Worm (Caenorhabditis elegans) whole organism, mixed stage, embryonic: ENCODE data around the gene dpy-7.

Experiments
- M03D4.4 ChIP-seq: sonication (generic microtip); optimal IDR thresholded peaks from 2 replicates; lab custom pipeline; 2017; ENCODE audit warnings: mild to moderate bottlenecking, missing genetic modification characterization, missing compliant biosample characterization
- bed-3 ChIP-seq: fragments of 200-800 bp; sonication (Bioruptor generic); optimal IDR thresholded peaks from 3 replicates; lab custom pipeline; 2018; ENCODE audit warnings: mild to moderate bottlenecking, missing genetic modification characterization, moderate library complexity, missing compliant biosample characterization
- blmp-1 ChIP-seq: fragments of 150-350 bp; optimal IDR thresholded peaks from 2 replicates; lab custom pipeline; 2014; ENCODE audit warnings: missing biosample characterization, missing genetic modification characterization
- ceh-39 ChIP-seq: fragments of 150-350 bp; optimal IDR thresholded peaks from 2 replicates; lab custom pipeline; 2014; ENCODE audit warnings: missing biosample characterization, missing genetic modification characterization
- ceh-83 ChIP-seq: fragments of 200-800 bp; sonication (Bioruptor generic); optimal IDR thresholded peaks from 2 replicates; lab custom pipeline; 2018; ENCODE audit warnings: mild to moderate bottlenecking, missing genetic modification characterization, missing compliant biosample characterization
- ces-1 ChIP-seq: fragments of 150-350 bp; optimal IDR thresholded peaks from 2 replicates; lab custom pipeline; 2014; ENCODE audit warnings: missing biosample characterization, missing genetic modification reagents, missing genetic modification characterization
- drap-1 ChIP-seq: fragments of 200-800 bp; sonication (Bioruptor generic); optimal IDR thresholded peaks from 3 replicates; lab custom pipeline; 2018; ENCODE audit warnings: mild to moderate bottlenecking, missing genetic modification characterization, missing compliant biosample characterization
- elt-1 ChIP-seq: sonication (generic microtip); optimal IDR thresholded peaks from 2 replicates; lab custom pipeline; 2017; ENCODE audit warnings: missing genetic modification characterization, mild to moderate bottlenecking, missing compliant biosample characterization, antibody characterized with exemption, moderate library complexity, borderline replicate concordance; ENCODE audit not compliant: insufficient read depth
- elt-3 ChIP-seq: fragments of 150-350 bp; optimal IDR thresholded peaks from 2 replicates; lab custom pipeline; 2014; ENCODE audit warnings: missing biosample characterization, missing genetic modification characterization
- flh-1 ChIP-seq: fragments of 200-800 bp; sonication (Bioruptor generic); optimal IDR thresholded peaks from 2 replicates; lab custom pipeline; 2018; ENCODE audit warnings: mild to moderate bottlenecking, missing genetic modification characterization, moderate library complexity, missing compliant biosample characterization
- ham-2 ChIP-seq: fragments of 200-800 bp; sonication (Bioruptor generic); optimal IDR thresholded peaks from 2 replicates; lab custom pipeline; 2018; ENCODE audit warnings: mild to moderate bottlenecking, missing genetic modification characterization, missing compliant biosample characterization
- hlh-1 ChIP-seq: fragments of 150-350 bp; optimal IDR thresholded peaks from 2 replicates; lab custom pipeline; 2014; ENCODE audit warnings: missing biosample characterization, missing genetic modification reagents, missing genetic modification characterization
- lsy-2 ChIP-seq: fragments of 150-350 bp; optimal IDR thresholded peaks from 2 replicates; lab custom pipeline; 2014; ENCODE audit warnings: missing biosample characterization, missing genetic modification characterization
- mep-1 ChIP-seq: fragments of 150-350 bp; optimal IDR thresholded peaks from 2 replicates; lab custom pipeline; 2017; ENCODE audit warnings: missing biosample characterization, missing genetic modification reagents, missing genetic modification characterization, inconsistent platforms
- mls-2 ChIP-seq: sonication (generic microtip); optimal IDR thresholded peaks from 2 replicates; lab custom pipeline; 2016; ENCODE audit warnings: mild to moderate bottlenecking, missing genetic modification characterization, moderate library complexity, missing compliant biosample characterization
- nhr-12 ChIP-seq: fragments of 150-350 bp; optimal IDR thresholded peaks from 2 replicates; lab custom pipeline; 2014; ENCODE audit warnings: missing biosample characterization, missing genetic modification characterization
- nhr-2 ChIP-seq: fragments of 150-350 bp; optimal IDR thresholded peaks from 2 replicates; lab custom pipeline; 2014; ENCODE audit warnings: missing biosample characterization, missing genetic modification characterization
- nhr-237 ChIP-seq: fragments of 150-350 bp; optimal IDR thresholded peaks from 2 replicates; lab custom pipeline; 2014; ENCODE audit warnings: missing biosample characterization, missing genetic modification characterization
- nhr-28 ChIP-seq: fragments of 150-350 bp; optimal IDR thresholded peaks from 2 replicates; lab custom pipeline; 2014; ENCODE audit warnings: missing biosample characterization, missing genetic modification characterization
- nhr-76 ChIP-seq: sonication (generic microtip); optimal IDR thresholded peaks from 2 replicates; lab custom pipeline; 2017; ENCODE audit warnings: missing biosample characterization, missing genetic modification characterization
- pha-4 ChIP-seq: fragments of 150-350 bp; optimal IDR thresholded peaks from 2 replicates; lab custom pipeline; 2018; ENCODE audit warnings: missing biosample characterization, missing genetic modification reagents, missing genetic modification characterization
- sem-2 ChIP-seq: fragments of 200-800 bp; sonication (Bioruptor generic); optimal IDR thresholded peaks from 2 replicates; lab custom pipeline; 2018; ENCODE audit warnings: mild to moderate bottlenecking, missing genetic modification characterization, missing compliant biosample characterization
- snpc-4 ChIP-seq: fragments of 150-350 bp; optimal IDR thresholded peaks from 2 replicates; lab custom pipeline; 2014; ENCODE audit warnings: missing biosample characterization, missing genetic modification characterization
- tbx-8 ChIP-seq: fragments of 200-800 bp; sonication (Bioruptor generic); optimal IDR thresholded peaks from 2 replicates; lab custom pipeline; 2018; ENCODE audit warnings: mild to moderate bottlenecking, missing genetic modification characterization, moderate library complexity, missing compliant biosample characterization
- unc-120 ChIP-seq: sonication (generic microtip); optimal IDR thresholded peaks from 2 replicates; lab custom pipeline; 2017; ENCODE audit warnings: missing genetic modification characterization, missing compliant biosample characterization; ENCODE audit not compliant: poor library complexity, severe bottlenecking
- unc-39 ChIP-seq: fragments of 150-350 bp; optimal IDR thresholded peaks from 2 replicates; lab custom pipeline; 2014; ENCODE audit warnings: missing biosample characterization, missing genetic modification characterization
- unc-62 ChIP-seq: fragments of 150-350 bp; optimal IDR thresholded peaks from 2 replicates; lab custom pipeline; 2014; ENCODE audit warnings: missing biosample characterization, missing genetic modification reagents, missing genetic modification characterization
- zip-8 ChIP-seq: fragments of 150-350 bp; optimal IDR thresholded peaks from 2 replicates; lab custom pipeline; 2014; ENCODE audit warnings: missing biosample characterization, missing genetic modification characterization
- ztf-11 ChIP-seq: fragments of 150-350 bp; optimal IDR thresholded peaks from 2 replicates; lab custom pipeline; 2014; ENCODE audit warnings: missing biosample characterization, missing genetic modification characterization

dpy-7 gene

ce11 chrX:7554326-7554725, 16.7 kb upstream of the dpy-7 start, which contains the start of gene F46C8.8:
Gene F46C8.8, minus strand, starts transcription at chrX:7554426.
- TF ChIP-seq nhr-237 (no peak), nhr-76 (tag; lab: Kevin White, UChicago) (no peak), ceh-83 (no peak), snpc-4 (tag; lab: Kevin White, UChicago) (no peak), nhr-28 (tag; lab: Kevin White, UChicago) (no peak), pha-4 (tag; lab: Kevin White, UChicago) (no peak), ceh-39 (no peak), M03D4.4 (no peak), mls-2 (tag; lab: Kevin White, UChicago) (no peak)

DNA sequence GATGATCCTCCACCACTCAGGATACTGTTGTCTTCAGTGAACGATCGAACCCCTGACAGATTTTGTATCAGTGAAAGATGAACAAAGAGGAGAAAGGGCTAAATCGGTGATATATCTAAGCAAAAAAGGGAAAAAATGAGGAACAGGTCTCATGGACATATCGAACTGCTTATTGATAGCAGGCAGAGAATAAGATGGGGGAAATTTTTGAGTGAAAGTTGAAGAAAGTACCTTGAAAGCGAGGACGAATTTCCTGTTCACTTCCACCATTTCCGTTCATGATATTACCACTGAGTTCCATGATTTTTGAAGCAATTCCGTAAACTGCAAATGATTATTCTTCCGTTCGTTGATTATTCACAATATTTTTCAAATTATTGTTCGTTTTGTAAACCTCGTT, 15.7 kb upstream of the dpy-7 start:
- no peak for TF ChIP-seq hlh-1
- no peak for TF ChIP-seq tbx-8 (GFP tag; lab: Kevin White, UChicago)

DNA sequence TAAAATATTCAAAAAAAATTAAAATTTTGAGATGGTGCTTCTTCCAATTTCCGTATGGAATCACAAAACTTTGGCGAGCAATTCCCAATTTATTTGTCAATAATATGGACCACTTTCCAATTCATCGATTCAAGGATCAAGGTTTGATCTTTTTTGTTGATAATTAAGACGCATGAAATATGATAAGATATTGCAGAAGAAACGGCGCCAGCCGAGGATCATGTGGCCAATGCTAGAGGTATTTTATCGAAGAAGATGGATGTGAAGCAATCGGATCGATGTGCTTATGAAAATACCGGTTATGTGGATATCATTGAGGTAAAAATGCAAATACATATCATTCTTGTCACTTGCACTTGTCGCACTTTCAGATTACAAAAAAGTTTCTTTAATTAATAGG, 12.9 kb upstream of the dpy-7 start:
- TF ChIP-seq flh-1 (GFP tag; lab: Kevin White, UChicago), result no peak
- no peak for TF ChIP-seq hlh-1
- no peak for TF ChIP-seq ceh-83
- no peak for TF ChIP-seq mls-2 (tag; lab: Kevin White, UChicago)
- no peak for TF ChIP-seq nhr-12 (tag; lab: Kevin White, UChicago)
- TF ChIP-seq ces-1 (GFP tag; lab: Kevin White, UChicago), result no peak
- no peak for TF ChIP-seq nhr-237
- no peak for TF ChIP-seq elt-1 (tag; lab: Kevin White, UChicago)

DNA sequence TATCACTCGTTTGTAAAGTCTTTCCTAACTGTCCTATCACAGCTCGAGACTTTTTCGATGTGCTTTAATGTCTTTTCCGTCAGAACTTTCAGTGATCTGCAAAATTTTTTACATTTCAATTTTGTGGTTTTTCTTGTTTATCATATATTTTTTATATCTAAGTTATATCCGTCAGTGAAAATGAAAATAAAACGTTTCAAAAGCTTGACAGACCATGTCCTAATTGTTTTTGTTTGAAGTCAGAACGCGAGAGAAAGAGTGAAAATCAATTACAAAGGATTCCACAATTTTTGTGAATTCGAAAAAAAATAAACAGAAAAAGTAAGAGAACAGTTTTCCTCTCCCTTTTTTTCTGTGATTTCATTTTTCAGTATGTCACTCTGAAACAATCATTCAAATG, 10.6 kb upstream of the dpy-7 start, which contains the start of gene F46C8.1:
Gene F46C8.1 (plus strand): TSS at position 301 of the 400 bp plus-strand sequence.
- TF ChIP-seq ceh-39 (no peak), mls-2 (tag; lab: Kevin White, UChicago) (no peak), nhr-76 (tag; lab: Kevin White, UChicago) (no peak)

- TF ChIP-seq nhr-237 (no peak), unc-62 (GFP tag; lab: Kevin White, UChicago) (no peak)
These were observed 10.1 kb upstream of the dpy-7 start for ce11 chrX:7547696-7548095.

ce11 chrX:7546509-7546908, 8.9 kb upstream of the dpy-7 start, which contains the start of gene col-174:
Gene col-174, plus strand, starts transcription at chrX:7546809.
- TF ChIP-seq lsy-2 (tag; lab: Kevin White, UChicago) (no peak), ham-2 (GFP tag; lab: Kevin White, UChicago) (peak; percentile 12)
- TF ChIP-seq, all 35 proteins: peak for 1

- TF ChIP-seq M03D4.4 (no peak), unc-39 (tag; lab: Kevin White, UChicago) (no peak), elt-3 (tag; lab: Kevin White, UChicago) (no peak), bed-3 (GFP tag; lab: Kevin White, UChicago) (no peak), sem-2 (no peak), pha-4 (tag; lab: Kevin White, UChicago) (no peak), mls-2 (tag; lab: Kevin White, UChicago) (no peak), unc-120 (tag; lab: Kevin White, UChicago) (no peak), ztf-11 (tag; lab: Kevin White, UChicago) (no peak), mep-1 (tag; lab: Kevin White, UChicago) (no peak), zip-8 (tag; lab: Kevin White, UChicago) (no peak), drap-1 (no peak), blmp-1 (no peak), nhr-2 (tag; lab: Kevin White, UChicago) (no peak), hlh-1 (no peak), nhr-12 (tag; lab: Kevin White, UChicago) (no peak), nhr-76 (tag; lab: Kevin White, UChicago) (no peak), nhr-28 (tag; lab: Kevin White, UChicago) (no peak), unc-62 (GFP tag; lab: Kevin White, UChicago) (no peak), ces-1 (GFP tag; lab: Kevin White, UChicago) (no peak)
These were observed 3.5 kb upstream of the dpy-7 start for ce11 chrX:7541078-7541477.
